Worm (Caenorhabditis elegans) whole organism, L3 larva: ENCODE data around the gene srh-265.

Source experiments
- R02D3.7 ChIP-seq: fragments of 150-350 bp; optimal IDR thresholded peaks from 2 replicates; lab custom pipeline; 2014; ENCODE audit warnings: missing biosample characterization, missing genetic modification characterization
- ZK546.5 ChIP-seq: sonication (generic microtip); optimal IDR thresholded peaks from 2 replicates; lab custom pipeline; 2017; ENCODE audit warnings: missing biosample characterization, missing genetic modification characterization
- ama-1 ChIP-seq: fragments of 150-350 bp; optimal IDR thresholded peaks from 2 replicates; lab custom pipeline; 2018
- ceh-82 ChIP-seq: fragments of 150-350 bp; optimal IDR thresholded peaks from 2 replicates; lab custom pipeline; 2014; ENCODE audit warnings: missing biosample characterization, missing genetic modification characterization
- elt-1 ChIP-seq: fragments of 150-350 bp; optimal IDR thresholded peaks from 2 replicates; lab custom pipeline; 2014; ENCODE audit warnings: missing biosample characterization, missing genetic modification characterization
- fkh-10 ChIP-seq: sonication (generic microtip); optimal IDR thresholded peaks from 2 replicates; lab custom pipeline; 2017; ENCODE audit warnings: missing biosample characterization, missing genetic modification reagents, missing genetic modification characterization
- fos-1 ChIP-seq: fragments of 150-350 bp; optimal IDR thresholded peaks from 2 replicates; lab custom pipeline; 2014; ENCODE audit warnings: missing biosample characterization, missing genetic modification characterization
- nhr-237 ChIP-seq: fragments of 150-350 bp; optimal IDR thresholded peaks from 2 replicates; lab custom pipeline; 2014; ENCODE audit warnings: missing biosample characterization, missing genetic modification characterization
- nhr-25 ChIP-seq: sonication (generic microtip); optimal IDR thresholded peaks from 2 replicates; lab custom pipeline; 2017; ENCODE audit warnings: missing biosample characterization, missing genetic modification characterization
- nhr-76 ChIP-seq: fragments of 150-350 bp; sonication (generic microtip); optimal IDR thresholded peaks from 5 replicates; lab custom pipeline; 2014; ENCODE audit warnings: missing biosample characterization, missing genetic modification characterization
- nhr-77 ChIP-seq: fragments of 150-350 bp; optimal IDR thresholded peaks from 2 replicates; lab custom pipeline; 2014; ENCODE audit warnings: missing biosample characterization, missing genetic modification characterization
- pha-4 ChIP-seq: fragments of 150-350 bp; optimal IDR thresholded peaks from 2 replicates; lab custom pipeline; 2014; ENCODE audit warnings: missing biosample characterization, missing genetic modification reagents, missing genetic modification characterization
- snpc-4 ChIP-seq: fragments of 150-350 bp; optimal IDR thresholded peaks from 2 replicates; lab custom pipeline; 2014; ENCODE audit warnings: missing biosample characterization, missing genetic modification characterization
- unc-39 ChIP-seq: sonication (generic microtip); optimal IDR thresholded peaks from 4 replicates; lab custom pipeline; 2017; ENCODE audit warnings: missing biosample characterization, missing genetic modification characterization

ce11 chrV:15397139-15397538 lies 18.9 kb upstream of the srh-265 start:
- TF ChIP-seq ama-1 (lab: Kevin White, UChicago) = no peak
- no peak for TF ChIP-seq fos-1 (tag; lab: Kevin White, UChicago)
- no peak for TF ChIP-seq nhr-25
- TF ChIP-seq snpc-4 (tag; lab: Kevin White, UChicago) = no peak
- TF ChIP-seq nhr-77 (tag; lab: Kevin White, UChicago) = no peak
- no peak for TF ChIP-seq ZK546.5 (tag; lab: Kevin White, UChicago)
- no peak for TF ChIP-seq nhr-76 (tag; lab: Kevin White, UChicago)
- no peak for TF ChIP-seq unc-39
- TF ChIP-seq pha-4 = no peak
- no peak for TF ChIP-seq ceh-82 (tag; lab: Kevin White, UChicago)
- no peak for TF ChIP-seq R02D3.7 (tag; lab: Kevin White, UChicago)
- TF ChIP-seq nhr-237 (tag; lab: Kevin White, UChicago) = no peak
- TF ChIP-seq fkh-10 (GFP tag; lab: Kevin White, UChicago) = no peak
- TF ChIP-seq elt-1 (tag; lab: Kevin White, UChicago) = no peak
